Fruit fly (Drosophila melanogaster) whole organism, larva: ENCODE results near the gene IntS4.

Experiments
- noc ChIP-seq: fragments of 200-800 bp; sonication (Bioruptor generic); optimal IDR thresholded peaks from 3 replicates; lab custom pipeline; 2019; ENCODE audit warnings: missing biosample characterization, mild to moderate bottlenecking, missing genetic modification characterization, moderate library complexity

IntS4 gene

DNA sequence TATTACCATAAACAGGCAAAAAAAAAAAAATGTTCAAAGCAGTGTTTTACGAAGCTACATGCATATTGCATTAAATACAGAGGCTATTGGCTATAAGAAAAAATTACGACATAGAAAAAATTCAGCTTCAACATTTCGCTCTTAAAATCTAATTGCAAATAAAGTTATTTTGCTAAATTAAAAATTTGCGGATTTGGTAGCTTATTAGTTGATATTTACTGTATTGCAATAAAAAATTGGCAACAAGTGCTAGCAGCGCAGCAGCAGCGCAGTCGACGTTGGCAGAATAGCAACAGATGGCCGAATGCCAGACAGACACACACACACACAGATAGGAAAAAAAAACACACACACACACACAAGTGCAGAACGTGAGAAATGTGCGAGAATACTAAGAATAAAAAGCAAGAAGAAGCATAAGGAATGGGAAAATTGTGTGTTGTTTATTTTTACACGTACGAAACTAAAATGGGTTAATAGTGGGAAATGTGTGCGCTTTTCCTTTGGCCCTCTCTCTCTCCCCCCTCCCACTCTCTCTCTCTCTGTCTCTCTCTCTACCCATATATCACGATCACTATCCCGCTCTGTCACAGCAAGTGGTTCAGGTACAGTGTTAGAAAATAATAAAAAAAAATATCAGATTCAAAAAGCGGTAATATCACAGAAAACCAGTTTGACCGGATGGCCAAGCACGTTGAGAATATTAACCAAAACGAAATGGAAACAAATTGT lies 24.8 kb downstream of the IntS4 start:
- peak; percentile 68 for TF ChIP-seq noc (tag; lab: Kevin White, UChicago)

DNA sequence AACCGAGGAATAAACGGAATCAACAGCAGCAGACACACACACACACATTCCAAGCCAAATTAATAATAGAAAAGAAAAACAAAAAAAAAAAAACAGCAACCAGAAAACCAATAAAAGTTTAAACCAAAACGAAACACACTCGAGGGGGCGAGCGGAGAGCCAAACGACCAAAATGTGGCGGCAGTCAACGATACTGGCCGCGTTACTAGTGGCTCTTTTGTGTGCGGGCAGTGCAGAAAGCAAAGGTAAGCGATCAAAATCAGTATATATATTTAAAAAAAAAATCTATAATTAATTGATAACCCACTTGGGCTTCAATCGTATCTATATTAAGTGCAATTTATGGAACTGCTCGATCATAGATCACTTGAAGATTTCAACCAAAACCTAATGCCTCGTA lies 26.8 kb downstream of the IntS4 start:
- no peak for TF ChIP-seq noc (tag; lab: Kevin White, UChicago)

DNA sequence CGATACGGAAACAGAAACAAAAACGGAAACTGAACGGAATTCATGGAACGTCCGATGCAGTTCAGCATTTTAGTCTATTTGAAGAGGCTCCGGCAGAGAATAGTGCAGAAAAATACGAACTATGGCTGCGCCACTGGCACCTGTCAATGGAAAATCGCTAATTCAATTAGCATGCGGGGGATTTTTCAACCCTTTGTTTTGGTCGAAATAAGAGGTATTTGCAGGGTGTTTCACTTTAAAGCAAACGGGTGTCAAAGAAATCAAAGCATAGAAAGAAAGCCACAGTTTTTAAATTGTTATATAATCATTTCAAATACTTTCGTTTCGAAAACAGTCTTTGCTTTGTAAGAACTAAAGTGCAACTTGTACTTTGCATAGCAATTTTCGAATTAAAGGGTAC lies 29.0 kb downstream of the IntS4 start, which contains the start of gene PIP82:
TSS of gene PIP82 (minus strand) at position 101 of the 400 bp plus-strand sequence.
- TF ChIP-seq noc (tag; lab: Kevin White, UChicago): no peak

DNA sequence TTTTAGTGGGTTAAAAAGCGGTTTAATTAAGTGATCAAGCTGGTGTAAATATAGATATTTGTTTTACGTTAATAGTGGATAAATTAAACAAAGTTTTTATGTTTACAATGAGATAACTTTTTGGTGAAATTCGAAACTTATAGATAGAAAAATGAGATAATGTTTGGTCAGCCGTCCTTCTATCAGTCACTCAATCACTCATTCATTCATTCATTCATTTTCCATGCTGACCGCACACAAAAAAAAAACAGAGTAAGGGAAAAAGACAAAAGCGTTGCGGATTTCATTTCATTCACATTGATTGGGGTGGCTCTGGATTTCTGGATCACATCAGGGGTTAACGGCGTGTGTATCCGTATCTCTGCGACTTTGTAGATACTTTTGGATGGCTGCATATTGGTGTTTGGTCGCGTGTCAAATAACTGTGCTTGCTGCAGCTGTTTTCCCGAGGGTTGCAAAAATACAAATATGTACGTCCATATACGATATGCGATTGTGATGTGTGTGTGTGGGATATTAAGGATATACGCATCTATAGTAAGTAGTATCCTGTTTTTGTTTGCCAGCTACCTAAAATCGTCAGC lies 34.9 kb downstream of the IntS4 start:
- TF ChIP-seq noc (tag; lab: Kevin White, UChicago): no peak

DNA sequence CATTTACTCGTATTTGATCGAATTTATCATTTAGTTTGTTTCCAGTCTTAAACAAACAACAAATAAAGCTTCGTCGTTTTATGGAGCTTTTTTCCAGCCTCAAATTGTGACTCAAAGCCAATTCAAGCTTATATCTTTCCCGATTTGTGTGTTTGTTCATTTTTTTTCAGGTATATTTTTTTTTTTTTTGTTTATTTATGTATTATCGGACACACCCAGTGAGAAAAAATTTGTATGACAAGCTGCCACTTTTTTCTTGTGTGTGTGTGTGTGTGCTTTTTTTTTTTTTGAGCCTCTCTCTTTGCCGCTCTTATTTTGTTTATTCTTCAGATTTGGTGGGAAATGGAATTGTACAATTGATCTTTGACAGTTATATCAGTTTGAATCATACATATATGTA lies 36.1 kb downstream of the IntS4 start:
- no peak for TF ChIP-seq noc (tag; lab: Kevin White, UChicago)

DNA sequence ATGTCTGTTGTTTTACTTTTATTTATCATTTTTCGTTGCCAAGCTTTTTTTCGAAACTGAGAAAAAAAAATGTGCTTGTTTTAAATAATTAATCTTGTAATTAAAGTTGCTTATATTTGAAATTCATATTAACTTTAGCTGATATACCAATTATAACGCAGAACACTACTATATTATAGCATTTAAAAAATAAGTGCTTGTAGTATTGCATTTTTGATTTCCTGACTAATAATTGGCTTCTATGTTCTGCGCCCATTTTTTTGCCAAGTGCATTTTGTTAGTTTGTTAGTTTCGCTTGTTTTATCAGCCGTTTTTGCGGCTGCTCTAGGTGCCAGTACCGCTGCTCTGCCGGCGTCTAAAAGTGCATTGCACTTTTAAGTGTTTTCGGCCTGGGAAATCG lies 37.1 kb downstream of the IntS4 start:
- TF ChIP-seq noc (tag; lab: Kevin White, UChicago): no peak

DNA sequence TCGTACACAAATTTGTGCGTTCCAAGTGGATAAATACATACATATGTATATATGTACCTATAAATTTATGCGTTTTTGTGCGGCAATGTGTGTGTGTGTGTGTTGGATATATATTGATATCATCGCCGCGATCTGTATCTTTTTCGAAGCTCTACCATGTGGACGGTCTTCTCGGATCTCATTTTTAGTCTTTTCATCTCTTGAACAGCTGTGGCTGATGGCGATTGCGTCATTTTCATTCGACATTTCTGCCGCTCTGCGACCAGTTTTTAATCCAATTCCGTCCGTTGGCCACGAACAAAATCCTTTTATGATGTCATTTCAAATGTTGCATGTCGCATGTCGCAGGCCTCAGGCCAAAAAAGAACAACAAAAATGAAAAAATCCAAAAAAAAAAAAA lies 38.1 kb downstream of the IntS4 start:
- TF ChIP-seq noc (tag; lab: Kevin White, UChicago): no peak

DNA sequence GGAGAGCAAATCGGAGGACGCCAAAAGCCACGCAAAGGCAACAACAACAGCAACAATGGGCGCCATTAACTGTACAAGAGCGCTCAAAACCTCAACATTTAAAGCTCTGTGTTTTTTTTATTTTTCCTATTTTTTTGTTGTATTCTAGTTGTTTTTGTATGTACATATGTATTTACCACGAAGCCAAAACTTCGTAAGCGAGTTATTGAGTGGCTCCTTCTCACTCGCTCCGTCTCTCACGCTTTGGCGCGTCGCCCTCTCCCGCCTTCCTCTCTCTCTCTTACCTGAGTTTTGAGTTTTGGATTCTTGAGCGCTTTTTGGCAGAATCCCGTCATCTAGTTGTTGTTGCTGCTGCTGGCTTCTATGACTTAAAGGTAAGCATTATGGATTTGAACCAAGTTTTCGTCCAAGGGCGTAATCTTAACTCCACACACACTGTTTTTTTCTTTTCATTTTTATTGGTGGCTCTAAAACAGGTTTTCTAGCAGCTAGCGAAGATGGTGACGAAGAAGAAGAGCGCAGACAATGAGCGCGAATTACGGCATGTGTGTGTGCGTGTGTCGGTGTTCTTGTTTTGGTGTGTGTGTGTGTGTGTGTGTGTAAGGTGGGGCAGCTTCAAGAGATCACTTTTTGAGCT lies 40.4 kb downstream of the IntS4 start:
- no peak for TF ChIP-seq noc (tag; lab: Kevin White, UChicago)

DNA sequence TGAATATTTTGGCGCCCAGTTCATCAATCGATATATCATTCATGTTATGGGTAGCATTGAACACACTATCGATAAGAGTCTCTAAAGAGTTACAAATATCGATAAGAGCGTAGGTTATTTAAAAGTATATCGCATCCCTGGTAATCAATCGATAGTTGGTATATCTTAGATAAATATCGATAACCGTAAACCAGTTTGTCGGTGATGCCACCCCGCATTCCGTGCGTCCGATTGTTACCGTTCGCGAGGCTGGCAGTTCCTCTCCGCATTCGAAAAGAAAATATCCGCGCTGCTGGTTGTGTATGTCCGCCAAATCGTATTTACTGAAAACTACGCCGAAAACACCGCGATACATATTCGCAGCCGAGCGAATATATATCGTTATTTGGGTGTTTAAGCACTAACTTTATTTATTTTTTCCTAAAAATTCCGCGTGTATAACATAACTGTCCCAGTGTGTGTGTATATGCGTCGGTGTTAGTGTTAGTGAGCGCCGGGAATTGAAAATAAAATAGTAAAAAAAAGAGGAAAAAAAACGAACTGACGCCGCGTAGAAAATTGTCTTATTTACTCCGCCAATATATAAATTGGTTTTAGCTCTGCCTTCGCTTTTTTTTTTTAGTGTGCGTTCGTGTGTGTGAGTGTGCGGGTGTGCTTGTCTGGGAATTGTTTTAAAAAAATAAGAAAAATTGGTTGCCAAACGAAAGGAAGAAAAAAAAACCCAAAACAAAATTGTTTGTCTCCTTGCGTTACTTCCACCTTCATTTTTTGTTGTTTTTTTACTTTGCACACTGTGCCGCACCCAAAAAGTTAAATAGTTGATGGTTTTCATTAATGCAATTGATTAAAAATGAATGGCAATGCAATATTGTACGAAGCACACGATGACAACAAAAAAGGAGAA lies 41.2 kb downstream of the IntS4 start, which contains the start of gene Nrg:
TSS of gene Nrg (plus strand) at position 253 of the 904 bp plus-strand sequence.
- peak; percentile 12 for TF ChIP-seq noc (tag; lab: Kevin White, UChicago)

DNA sequence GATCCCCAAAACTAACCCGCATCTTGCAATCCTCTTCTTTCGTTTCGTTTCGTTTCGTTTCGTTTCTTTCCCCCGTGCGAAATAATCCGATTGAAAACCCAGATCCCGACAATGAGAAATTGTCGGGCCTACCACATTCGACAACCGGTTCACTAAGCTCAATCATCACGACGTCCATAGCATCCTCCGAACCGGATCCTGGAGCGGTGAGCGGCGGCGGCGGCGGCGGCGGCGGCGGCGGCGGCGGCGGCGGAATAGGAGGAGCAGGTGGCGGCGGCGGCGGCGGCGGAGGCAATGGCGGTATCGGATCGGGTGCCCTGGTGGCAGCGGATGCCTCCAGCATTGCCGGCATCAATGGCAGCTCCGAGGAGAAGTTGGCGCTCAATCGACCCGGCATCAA lies 46.3 kb downstream of the IntS4 start:
- TF ChIP-seq noc (tag; lab: Kevin White, UChicago): no peak

DNA sequence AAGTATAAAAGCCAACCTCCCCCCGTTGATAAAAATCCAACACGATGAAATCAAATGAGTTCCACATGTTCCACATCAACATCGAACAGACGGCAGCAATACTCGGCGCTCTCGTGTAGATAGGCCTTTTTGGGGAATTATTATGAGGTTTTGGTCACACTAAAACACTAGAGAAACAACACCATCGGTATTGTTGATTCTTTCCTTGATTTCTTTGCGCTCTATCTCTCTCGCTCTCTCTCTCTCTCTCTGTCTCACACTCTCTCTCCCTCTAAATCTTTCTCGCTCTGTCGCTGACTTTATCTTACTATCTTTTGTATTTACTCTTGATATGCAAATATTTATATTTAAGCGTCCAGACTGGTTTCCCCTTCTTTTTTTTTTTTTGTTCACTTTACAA lies 47.9 kb downstream of the IntS4 start:
- TF ChIP-seq noc (tag; lab: Kevin White, UChicago): no peak
